Fruit fly (Drosophila melanogaster) whole organism, pupa: ENCODE data around the gene CG1368.

ENCODE experiments used
- CG12605 ChIP-seq: fragments of 200-800 bp; sonication (Bioruptor generic); IDR thresholded peaks from 2 replicates; pipeline ENCODE4 v1.3.6; 2022; ENCODE audit warnings: missing biosample characterization, missing genetic modification characterization
- CG13204 ChIP-seq: fragments of 200-800 bp; sonication (Bioruptor generic); optimal IDR thresholded peaks from 2 replicates; lab custom pipeline; 2018; ENCODE audit warnings: missing biosample characterization, mild to moderate bottlenecking, missing genetic modification characterization, moderate library complexity
- CG15710 ChIP-seq: fragments of 200-800 bp; sonication (Bioruptor generic); optimal IDR thresholded peaks from 2 replicates; lab custom pipeline; 2018; ENCODE audit warnings: missing biosample characterization, mild to moderate bottlenecking, missing genetic modification characterization, moderate library complexity
- CG34367 ChIP-seq: fragments of 200-800 bp; sonication (Bioruptor generic); optimal IDR thresholded peaks from 2 replicates; lab custom pipeline; 2018; ENCODE audit warnings: missing biosample characterization, mild to moderate bottlenecking, missing genetic modification characterization
- CG8301 ChIP-seq: fragments of 200-800 bp; sonication (Bioruptor generic); optimal IDR thresholded peaks from 2 replicates; lab custom pipeline; 2018; ENCODE audit warnings: missing biosample characterization, mild to moderate bottlenecking, missing genetic modification characterization
- CG9948 ChIP-seq: fragments of 200-800 bp; sonication (Bioruptor generic); optimal IDR thresholded peaks from 2 replicates; lab custom pipeline; 2018; ENCODE audit warnings: missing biosample characterization, mild to moderate bottlenecking, missing genetic modification characterization, moderate library complexity
- EcR ChIP-seq: fragments of 200-800 bp; sonication (Bioruptor generic); optimal IDR thresholded peaks from 3 replicates; lab custom pipeline; 2019; ENCODE audit warnings: missing biosample characterization, missing genetic modification characterization, mild to moderate bottlenecking, moderate library complexity, missing genetic modification reagents
- Pif1B ChIP-seq: fragments of 200-800 bp; sonication (Bioruptor generic); optimal IDR thresholded peaks from 3 replicates; lab custom pipeline; 2016; ENCODE audit warnings: missing biosample characterization, missing genetic modification characterization
- fd96Ca ChIP-seq: fragments of 200-800 bp; sonication (Bioruptor generic); IDR thresholded peaks from 3 replicates; pipeline ENCODE4 v1.3.6; 2022; ENCODE audit warnings: missing biosample characterization, missing genetic modification characterization

- TF ChIP-seq Pif1B (GFP tag; lab: Kevin White, UChicago): no peak
- peak; percentile 21 for TF ChIP-seq CG13204 (GFP tag; lab: Kevin White, UChicago)
- TF ChIP-seq CG8301: no peak
- TF ChIP-seq CG34367 (tag; lab: Kevin White, UChicago): no peak
- TF ChIP-seq CG9948 (tag; lab: Kevin White, UChicago): no peak
- TF ChIP-seq EcR: peak; percentile 54
- TF ChIP-seq CG15710 (tag; lab: Kevin White, UChicago): no peak
- 0 out of 2 replicates have a peak, but pooled peaks have one; percentile 17 for TF ChIP-seq CG12605 (GFP tag; lab: Robert Waterston, UW)
- TF ChIP-seq fd96Ca: no peak
These were observed 37.7 kb downstream of the CG1368 start for dm6 chrX:14212147-14212792.
